Fruit fly (Drosophila melanogaster): Measurements from ENCODE around the gene CG3719.
A peak's percentile ranks its signal among the peaks of the same experiment; 100 is the strongest.

Gene CG3719

dm6 chrX:1399056-1400003, 19.1 kb upstream of the CG3719 start (continued):
- TF ChIP-seq CG11504 (tag; optimal IDR thresholded peaks at IDR 0.05): peak; percentile 60
- TF ChIP-seq CG9437 (GFP tag; optimal IDR thresholded peaks at IDR 0.05): no peak
- TF ChIP-seq gt (GFP tag; IDR thresholded peaks at IDR 0.05): no peak
- TF ChIP-seq CG14860 (GFP tag; IDR thresholded peaks at IDR 0.05; ENCODE audit: partially characterized antibody): peak; percentile 33; the same call in 1 of the 3 replicates
- no peak for TF ChIP-seq slp2 (GFP tag; optimal IDR thresholded peaks at IDR 0.05)
- TF ChIP-seq CG11085 (GFP tag; IDR thresholded peaks at IDR 0.05): no peak
- TF ChIP-seq CG11723 (GFP tag; optimal IDR thresholded peaks at IDR 0.05): peak; percentile 27
- peak; percentile 43; the same call in 1 of the 2 replicates for TF ChIP-seq ato (GFP tag; IDR thresholded peaks at IDR 0.05; ENCODE audit: partially characterized antibody)
- no peak for TF ChIP-seq org-1 (GFP tag; optimal IDR thresholded peaks at IDR 0.05)
- TF ChIP-seq Ets65A (GFP tag): peak; percentile 85
- peak; percentile 18 for TF ChIP-seq CG6254 (GFP tag; optimal IDR thresholded peaks at IDR 0.05)
- no peak for TF ChIP-seq gsb-n (tag; optimal IDR thresholded peaks at IDR 0.05)
- TF ChIP-seq CG8765 (GFP tag; IDR thresholded peaks at IDR 0.05): no peak; the same call in 1 of the 2 replicates
- TF ChIP-seq otp (GFP tag; IDR thresholded peaks at IDR 0.05): 0 out of 3 replicates have a peak, but pooled peaks have one; percentile 5
- TF ChIP-seq nerfin-1 (tag; optimal IDR thresholded peaks at IDR 0.05): peak; percentile 14
- TF ChIP-seq toy (GFP tag; IDR thresholded peaks at IDR 0.05): no peak
- no peak for TF ChIP-seq onecut (GFP tag; IDR thresholded peaks at IDR 0.05)
- 0 out of 2 replicates have a peak, but pooled peaks have one; percentile 4 for TF ChIP-seq Drgx (GFP tag; IDR thresholded peaks at IDR 0.05)
- peak; percentile 27 for TF ChIP-seq Rfx (GFP tag; IDR thresholded peaks at IDR 0.05)
- TF ChIP-seq CG2116 (GFP tag; optimal IDR thresholded peaks at IDR 0.05): no peak
- no peak for TF ChIP-seq tin (GFP tag; optimal IDR thresholded peaks at IDR 0.05)
- TF ChIP-seq BtbVII (GFP tag; optimal IDR thresholded peaks at IDR 0.05): peak; percentile 6
- peak; percentile 17; the same call in 1 of the 2 replicates for TF ChIP-seq CG14014 (GFP tag; IDR thresholded peaks at IDR 0.05)
- 0 out of 2 replicates have a peak, but pooled peaks have one; percentile 6 for TF ChIP-seq klu (GFP tag; IDR thresholded peaks at IDR 0.05)
- no peak for TF ChIP-seq slou (GFP tag; optimal IDR thresholded peaks at IDR 0.05)
- no peak for TF ChIP-seq mirr (GFP tag; optimal IDR thresholded peaks at IDR 0.05)
- TF ChIP-seq CrebB (tag; optimal IDR thresholded peaks at IDR 0.05): peak; percentile 13
- TF ChIP-seq CG10321 (GFP tag; IDR thresholded peaks at IDR 0.05): peak; percentile 99
- no peak for TF ChIP-seq Ravus (GFP tag; IDR thresholded peaks at IDR 0.05)
- TF ChIP-seq CG2199 (GFP tag; IDR thresholded peaks at IDR 0.05): 0 out of 3 replicates have a peak, but pooled peaks have one; percentile 18
- TF ChIP-seq gem (tag; optimal IDR thresholded peaks at IDR 0.05): no peak
- no peak for TF ChIP-seq salm (tag; optimal IDR thresholded peaks at IDR 0.05)
- TF ChIP-seq CG34376 (GFP tag; optimal IDR thresholded peaks at IDR 0.05): peak; percentile 3
- TF ChIP-seq CG12769 (tag; optimal IDR thresholded peaks at IDR 0.05): peak; percentile 99
- no peak for TF ChIP-seq pan (optimal IDR thresholded peaks at IDR 0.05)
- no peak for TF ChIP-seq pan (GFP tag; optimal IDR thresholded peaks at IDR 0.05 in 1 of 2, IDR thresholded peaks at IDR 0.05 in 1 of 2)
- TF ChIP-seq cwo (GFP tag; optimal IDR thresholded peaks at IDR 0.05): peak; percentile 44
- TF ChIP-seq trh (GFP tag; optimal IDR thresholded peaks at IDR 0.05): no peak
- TF ChIP-seq Hsf (GFP tag; optimal IDR thresholded peaks at IDR 0.05): peak; percentile 14
- no peak for TF ChIP-seq CG11093 (GFP tag; IDR thresholded peaks at IDR 0.05)
- TF ChIP-seq Nf-YA (GFP tag; IDR thresholded peaks at IDR 0.05): 0 out of 2 replicates have a peak, but pooled peaks have one; percentile 7
- TF ChIP-seq zf30C (GFP tag; optimal IDR thresholded peaks at IDR 0.05): no peak
- TF ChIP-seq row (GFP tag; IDR thresholded peaks at IDR 0.05): peak; percentile 15; the same call in 1 of the 3 replicates
- no peak for TF ChIP-seq CG10274 (GFP tag; optimal IDR thresholded peaks at IDR 0.05)
- TF ChIP-seq CG13287 (GFP tag; IDR thresholded peaks at IDR 0.05; ENCODE audit: partially characterized antibody): peak; percentile 38; the same call in 1 of the 2 replicates
- TF ChIP-seq CG2712 (tag; optimal IDR thresholded peaks at IDR 0.05): peak; percentile 14
- TF ChIP-seq bbx (GFP tag; IDR thresholded peaks at IDR 0.05; ENCODE audit: partially characterized antibody): peak; percentile 49; the same call in 1 of the 2 replicates
- TF ChIP-seq CG31365 (tag; optimal IDR thresholded peaks at IDR 0.05): peak; percentile 3

Measured in whole organism, embryonic.